Fruit fly (Drosophila melanogaster): ENCODE data around the gene CG12111.

The CG12111 gene

dm6 chrX:8560087-8560999 is 10.4 kb downstream of the CG12111 start, which contains the start of the genes CG12112 and Trf4-1 (continued):
- TF ChIP-seq HmgD (GFP tag; optimal IDR thresholded peaks at IDR 0.05) (peak; percentile 48), dysf (GFP tag; IDR thresholded peaks at IDR 0.05) (0 out of 3 replicates have a peak, but pooled peaks have one; percentile 14), Chrac-16 (GFP tag; optimal IDR thresholded peaks at IDR 0.05) (peak; percentile 30), lab (GFP tag; optimal IDR thresholded peaks at IDR 0.05) (peak; percentile 21), CG42726 (GFP tag; IDR thresholded peaks at IDR 0.05; ENCODE audit: partially characterized antibody) (no peak), CG13296 (GFP tag; optimal IDR thresholded peaks at IDR 0.05) (no peak), CG34224 (GFP tag; IDR thresholded peaks at IDR 0.05; ENCODE audit: partially characterized antibody) (peak; percentile 73), CG6791 (GFP tag; IDR thresholded peaks at IDR 0.05; ENCODE audit: partially characterized antibody) (peak; percentile 80), Scr (GFP tag; IDR thresholded peaks at IDR 0.05; ENCODE audit: partially characterized antibody) (peak; percentile 78), CG4617 (GFP tag; optimal IDR thresholded peaks at IDR 0.05; ENCODE audit: borderline replicate concordance) (peak; percentile 50), ind (GFP tag; optimal IDR thresholded peaks at IDR 0.05) (no peak), jumu (GFP tag; optimal IDR thresholded peaks at IDR 0.05) (peak; percentile 14), Bdp1 (GFP tag; optimal IDR thresholded peaks at IDR 0.05) (peak; percentile 4), CG14710 (tag; optimal IDR thresholded peaks at IDR 0.05) (peak; percentile 61), ranshi (GFP tag; IDR thresholded peaks at IDR 0.05) (no peak), CG33213 (GFP tag; optimal IDR thresholded peaks at IDR 0.05) (peak; percentile 24), Hmr (GFP tag; optimal IDR thresholded peaks at IDR 0.05) (peak; percentile 49), crol (GFP tag; IDR thresholded peaks at IDR 0.05) (peak; percentile 82), fu2 (GFP tag; optimal IDR thresholded peaks at IDR 0.05) (no peak), CG17361 (GFP tag; IDR thresholded peaks at IDR 0.05) (peak; percentile 51; the same call in 1 of the 3 replicates), HLH3B (GFP tag; IDR thresholded peaks at IDR 0.05) (no peak), nerfin-2 (GFP tag; IDR thresholded peaks at IDR 0.05; ENCODE audit: partially characterized antibody) (peak; percentile 43; the same call in 1 of the 2 replicates), slbo (GFP tag; IDR thresholded peaks at IDR 0.05) (0 out of 2 replicates have a peak, but pooled peaks have one; percentile 38), CG2712 (tag; optimal IDR thresholded peaks at IDR 0.05) (peak; percentile 36), CG4820 (GFP tag; optimal IDR thresholded peaks at IDR 0.05) (no peak), CG2120 (GFP tag; optimal IDR thresholded peaks at IDR 0.05) (peak; percentile 45), CG9797 (GFP tag; optimal IDR thresholded peaks at IDR 0.05) (peak; percentile 76), sr (GFP tag; IDR thresholded peaks at IDR 0.05) (no peak), CG34422 (GFP tag; IDR thresholded peaks at IDR 0.05) (0 out of 3 replicates have a peak, but pooled peaks have one; percentile 9), CG11560 (tag; IDR thresholded peaks at IDR 0.05) (peak; percentile 48; the same call in 2 of the 3 replicates), CG10543 (GFP tag; optimal IDR thresholded peaks at IDR 0.05) (peak; percentile 35), Nf-YC (tag; optimal IDR thresholded peaks at IDR 0.05) (peak; percentile 31), CG12391 (tag; optimal IDR thresholded peaks at IDR 0.05) (peak; percentile 10), Xbp1 (GFP tag; optimal IDR thresholded peaks at IDR 0.05) (peak; percentile 7), ttk (GFP tag; IDR thresholded peaks at IDR 0.05) (no peak), Drgx (GFP tag; IDR thresholded peaks at IDR 0.05) (0 out of 2 replicates have a peak, but pooled peaks have one; percentile 7), BEAF-32 (GFP tag; optimal IDR thresholded peaks at IDR 0.05) (peak; percentile 93), CG14860 (GFP tag; IDR thresholded peaks at IDR 0.05; ENCODE audit: partially characterized antibody) (peak; percentile 57; the same call in 2 of the 3 replicates), CG32767 (GFP tag; IDR thresholded peaks at IDR 0.05) (no peak), trem (tag; optimal IDR thresholded peaks at IDR 0.05) (peak; percentile 49), bbx (GFP tag; IDR thresholded peaks at IDR 0.05; ENCODE audit: partially characterized antibody) (peak; percentile 71), Abd-B (GFP tag; optimal IDR thresholded peaks at IDR 0.05) (peak; percentile 45), sens (GFP tag) (peak; percentile 79), CG8478 (optimal IDR thresholded peaks at IDR 0.05) (peak; percentile 73), CG13424 (tag; optimal IDR thresholded peaks at IDR 0.05) (peak; percentile 34), Opbp (GFP tag; IDR thresholded peaks at IDR 0.05; ENCODE audit: partially characterized antibody) (peak; percentile 78), MBD-R2 (GFP tag; IDR thresholded peaks at IDR 0.05) (0 out of 2 replicates have a peak, but pooled peaks have one; percentile 38)

Measured in whole organism, embryonic.